Fruit fly (Drosophila melanogaster) Kc167 (cell line): ENCODE measurements around the gene CG32576.

Experiments
- Myc ChIP-seq: fragments of >200 bp; optimal IDR thresholded peaks from 2 replicates; lab custom pipeline; 2017; ENCODE audit warnings: missing external identifiers
- Sin3A ChIP-seq: fragments of >200 bp; optimal IDR thresholded peaks from 2 replicates; lab custom pipeline; 2018; ENCODE audit warnings: missing external identifiers
- h ChIP-seq: fragments of >200 bp; optimal IDR thresholded peaks from 3 replicates; lab custom pipeline; 2018; ENCODE audit warnings: missing external identifiers
- insv ChIP-seq: fragments of >200 bp; optimal IDR thresholded peaks from 3 replicates; lab custom pipeline; 2018; ENCODE audit warnings: missing external identifiers
- psq ChIP-seq: fragments of >200 bp; optimal IDR thresholded peaks from 2 replicates; lab custom pipeline; 2017; ENCODE audit warnings: missing external identifiers
- ttk ChIP-seq: sonication (Bioruptor generic); optimal IDR thresholded peaks from 2 replicates; lab custom pipeline; 2017; ENCODE audit warnings: missing external identifiers

- no peak for TF ChIP-seq Sin3A (lab: Kevin White, UChicago)
- TF ChIP-seq psq = no peak
- TF ChIP-seq Myc (lab: Kevin White, UChicago) = no peak
- no peak for TF ChIP-seq h (lab: Kevin White, UChicago)
- no peak for TF ChIP-seq insv
- TF ChIP-seq ttk = no peak
Measured at dm6 chrX:16309764-16310163, 21.4 kb upstream of the CG32576 start.
